Fruit fly (Drosophila melanogaster): ENCODE data around the gene CG32198.

DNA sequence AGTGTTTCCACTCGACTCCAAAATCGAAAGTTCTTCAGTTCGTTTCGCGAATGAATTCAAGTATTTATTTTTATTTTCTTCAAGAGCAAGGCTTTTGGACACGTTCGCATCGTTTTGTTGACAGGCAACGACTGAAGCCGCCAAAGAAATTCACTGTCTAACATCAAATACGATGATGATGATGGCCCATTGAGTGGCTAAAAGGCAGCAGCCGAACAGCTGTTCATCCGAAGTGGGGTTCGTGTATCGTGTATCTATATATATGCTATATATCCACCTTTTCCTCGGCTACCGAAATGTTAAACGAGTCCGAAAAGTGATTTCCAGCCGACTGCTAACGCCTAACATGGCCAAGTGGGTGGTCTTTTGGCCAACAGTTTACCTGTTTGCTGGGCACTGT, 24.4 kb upstream of the CG32198 start, which contains the start of gene AstC-R2:
- TF ChIP-seq dm (GFP tag; optimal IDR thresholded peaks at IDR 0.05) (no peak), CG2202 (tag; optimal IDR thresholded peaks at IDR 0.05) (no peak)

All from whole organism, embryonic.